Worm (Caenorhabditis elegans): Measurements from ENCODE around the gene bir-2.

DNA sequence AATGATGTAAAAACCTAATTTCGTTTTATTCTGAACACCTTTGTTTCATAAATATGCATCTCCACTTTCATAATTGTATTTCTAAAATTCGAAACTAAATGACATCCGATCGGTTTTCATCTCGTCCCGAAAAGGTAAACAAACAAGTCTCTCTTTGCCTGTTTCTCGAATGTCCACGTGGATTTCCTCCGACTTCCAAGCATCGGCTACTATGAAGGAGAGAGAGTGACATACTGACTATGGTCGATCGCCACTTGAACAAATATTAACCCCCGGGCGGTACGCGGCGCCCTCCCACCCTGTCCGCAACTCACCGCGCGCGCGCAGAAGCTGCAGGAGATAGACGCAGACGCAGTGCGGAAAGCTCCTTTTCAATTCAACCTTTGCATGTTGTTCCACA lies 7.2 kb downstream of the bir-2 start:
- no peak for TF ChIP-seq nhr-12 (tag; optimal IDR thresholded peaks at IDR 0.05)
- TF ChIP-seq elt-2 (tag; optimal IDR thresholded peaks at IDR 0.05), result no peak
- TF ChIP-seq unc-62 (GFP tag; optimal IDR thresholded peaks at IDR 0.05), result no peak
- TF ChIP-seq fkh-10 (GFP tag; optimal IDR thresholded peaks at IDR 0.05), result no peak
- TF ChIP-seq hlh-17 (GFP tag; optimal IDR thresholded peaks at IDR 0.05; ENCODE audit: borderline replicate concordance), result no peak
- no peak for TF ChIP-seq elt-3 (tag; optimal IDR thresholded peaks at IDR 0.05)

Measured in whole organism, L1 larva.